Worm (Caenorhabditis elegans) whole organism, early embryonic: Measurements from ENCODE around the gene ucr-1.

Experiments
- B0310.2 ChIP-seq: sonication (generic microtip); optimal IDR thresholded peaks from 2 replicates; lab custom pipeline; 2016; ENCODE audit warnings: mild to moderate bottlenecking, missing genetic modification characterization, missing compliant biosample characterization
- ama-1 ChIP-seq: fragments of 150-350 bp; optimal IDR thresholded peaks from 2 replicates; lab custom pipeline; 2014
- ceh-13 ChIP-seq: fragments of 200-800 bp; sonication (Bioruptor generic); optimal IDR thresholded peaks from 2 replicates; lab custom pipeline; 2018; ENCODE audit warnings: mild to moderate bottlenecking, missing genetic modification characterization, missing compliant biosample characterization
- hmbx-1 ChIP-seq: sonication (generic microtip); optimal IDR thresholded peaks from 2 replicates; lab custom pipeline; 2016; ENCODE audit warnings: mild to moderate bottlenecking, missing genetic modification characterization, missing compliant biosample characterization
- tbx-11 ChIP-seq: fragments of 200-800 bp; sonication (Bioruptor generic); IDR thresholded peaks from 2 replicates; pipeline ENCODE4 v1.3.6; 2022; ENCODE audit warnings: missing genetic modification characterization, missing compliant biosample characterization
- tra-4 ChIP-seq: sonication (generic microtip); optimal IDR thresholded peaks from 2 replicates; lab custom pipeline; 2017; ENCODE audit warnings: missing genetic modification characterization, missing compliant biosample characterization

DNA sequence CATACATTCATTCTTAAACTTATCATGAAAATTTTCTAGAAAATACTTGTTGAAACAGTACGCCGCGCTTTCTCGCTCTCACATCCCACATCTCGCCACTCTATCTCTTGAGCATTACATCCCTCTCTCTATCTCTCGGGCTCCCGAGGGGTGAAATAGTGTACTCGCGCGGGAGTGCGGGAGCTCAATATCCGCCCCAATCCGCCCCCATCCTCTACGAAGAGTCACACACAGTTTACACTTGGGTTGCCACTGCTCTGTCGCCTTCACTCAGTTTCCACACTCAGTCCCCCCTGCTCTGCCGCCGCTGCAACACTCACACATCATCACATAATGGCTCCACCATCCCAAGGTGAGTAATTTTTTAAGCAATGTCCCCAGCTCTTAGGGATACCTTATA is 27.1 kb upstream of the ucr-1 start, which contains the start of gene mlc-3:
- TF ChIP-seq ama-1 = no peak
- no peak for TF ChIP-seq tra-4 (tag; lab: Kevin White, UChicago)
- no peak for TF ChIP-seq tbx-11 (GFP tag; lab: Robert Waterston, UW)
- TF ChIP-seq hmbx-1 (tag; lab: Kevin White, UChicago) = no peak
- TF ChIP-seq B0310.2 (tag; lab: Kevin White, UChicago) = no peak
- TF ChIP-seq ceh-13 = no peak
